Worm (Caenorhabditis elegans) whole organism, young adult: ENCODE data around the gene pph-4.2.

Source experiments
- B0261.1 ChIP-seq: sonication (generic microtip); optimal IDR thresholded peaks from 2 replicates; lab custom pipeline; 2016; ENCODE audit warnings: mild to moderate bottlenecking, missing genetic modification characterization, moderate library complexity, missing compliant biosample characterization
- B0336.3 ChIP-seq: fragments of 200-800 bp; sonication (Bioruptor generic); IDR thresholded peaks from 2 replicates; pipeline ENCODE4 v1.3.6; 2022; ENCODE audit warnings: missing genetic modification characterization, missing compliant biosample characterization
- D2030.7 ChIP-seq: fragments of 200-800 bp; sonication (Bioruptor generic); IDR thresholded peaks from 2 replicates; pipeline ENCODE4 v1.3.6; 2022; ENCODE audit warnings: missing genetic modification reagents, missing genetic modification characterization, missing compliant biosample characterization
- F49E8.2 ChIP-seq: sonication (generic microtip); optimal IDR thresholded peaks from 3 replicates; lab custom pipeline; 2017; ENCODE audit warnings: missing genetic modification characterization, mild to moderate bottlenecking, missing compliant biosample characterization, antibody characterized with exemption, moderate library complexity; ENCODE audit not compliant: insufficient read depth
- F52B5.7 ChIP-seq: sonication (generic microtip); optimal IDR thresholded peaks from 2 replicates; lab custom pipeline; 2016; ENCODE audit warnings: mild to moderate bottlenecking, missing genetic modification characterization, missing compliant biosample characterization
- F57C9.4 ChIP-seq: sonication (generic microtip); optimal IDR thresholded peaks from 2 replicates; lab custom pipeline; 2017; ENCODE audit warnings: mild to moderate bottlenecking, missing genetic modification characterization, missing compliant biosample characterization
- Y53F4B.3 ChIP-seq: fragments of 200-800 bp; sonication (Bioruptor generic); IDR thresholded peaks from 2 replicates; pipeline ENCODE4 v1.3.6; 2022; ENCODE audit warnings: missing genetic modification reagents, missing genetic modification characterization, missing compliant biosample characterization
- Y53G8AR.9 ChIP-seq: fragments of 200-800 bp; sonication (Bioruptor generic); conservative IDR thresholded peaks from 2 replicates; pipeline ENCODE4 v1.3.6; 2022; ENCODE audit warnings: missing genetic modification reagents, missing genetic modification characterization, missing compliant biosample characterization
- Y56A3A.18 ChIP-seq: fragments of 200-800 bp; sonication (Bioruptor generic); IDR thresholded peaks from 2 replicates; pipeline ENCODE4 v1.3.6; 2022; ENCODE audit warnings: missing genetic modification reagents, missing genetic modification characterization, missing compliant biosample characterization
- Y95B8A.8 ChIP-seq: fragments of 200-800 bp; sonication (Bioruptor generic); IDR thresholded peaks from 2 replicates; pipeline ENCODE4 v1.3.6; 2022; ENCODE audit warnings: missing genetic modification reagents, missing genetic modification characterization, missing compliant biosample characterization
- atf-7 ChIP-seq: sonication (generic microtip); optimal IDR thresholded peaks from 2 replicates; lab custom pipeline; 2017; ENCODE audit warnings: mild to moderate bottlenecking, missing genetic modification characterization, missing compliant biosample characterization
- attf-3 ChIP-seq: fragments of 200-800 bp; sonication (Bioruptor generic); conservative IDR thresholded peaks from 2 replicates; pipeline ENCODE4 v1.3.6; 2022; ENCODE audit warnings: missing genetic modification reagents, missing genetic modification characterization, missing compliant biosample characterization
- ceh-100 ChIP-seq: fragments of 200-800 bp; sonication (Bioruptor generic); IDR thresholded peaks from 2 replicates; pipeline ENCODE4 v1.3.6; 2022; ENCODE audit warnings: missing genetic modification reagents, missing genetic modification characterization, missing compliant biosample characterization
- ceh-79 ChIP-seq: sonication (generic microtip); optimal IDR thresholded peaks from 2 replicates; lab custom pipeline; 2017; ENCODE audit warnings: mild to moderate bottlenecking, missing genetic modification characterization, missing compliant biosample characterization
- die-1 ChIP-seq: sonication (generic microtip); optimal IDR thresholded peaks from 2 replicates; lab custom pipeline; 2016; ENCODE audit warnings: missing genotype, mild to moderate bottlenecking, missing genetic modification characterization, missing compliant biosample characterization
- dox-1 ChIP-seq: fragments of 200-800 bp; sonication (Bioruptor generic); IDR thresholded peaks from 2 replicates; pipeline ENCODE4 v1.3.6; 2022; ENCODE audit warnings: missing genetic modification reagents, missing genetic modification characterization, missing compliant biosample characterization
- egl-44 ChIP-seq: fragments of 200-800 bp; sonication (Bioruptor generic); IDR thresholded peaks from 2 replicates; pipeline ENCODE4 v1.3.6; 2022; ENCODE audit warnings: missing genetic modification reagents, missing genetic modification characterization, missing compliant biosample characterization
- ekl-4 ChIP-seq: fragments of 200-800 bp; sonication (Bioruptor generic); IDR thresholded peaks from 2 replicates; pipeline ENCODE4 v1.3.6; 2022; ENCODE audit warnings: missing genetic modification reagents, missing genetic modification characterization, missing compliant biosample characterization
- ets-4 ChIP-seq: fragments of 200-800 bp; sonication (Bioruptor generic); optimal IDR thresholded peaks from 2 replicates; lab custom pipeline; 2018; ENCODE audit warnings: mild to moderate bottlenecking, missing genetic modification characterization, missing compliant biosample characterization
- him-1 ChIP-seq: sonication (generic microtip); optimal IDR thresholded peaks from 2 replicates; lab custom pipeline; 2016; ENCODE audit warnings: missing genotype, missing genetic modification reagents, missing genetic modification characterization, missing compliant biosample characterization
- hmg-1.2 ChIP-seq: fragments of 200-800 bp; sonication (Bioruptor generic); IDR thresholded peaks from 2 replicates; pipeline ENCODE4 v1.3.6; 2022; ENCODE audit warnings: missing genetic modification reagents, missing genetic modification characterization, missing compliant biosample characterization
- hrde-1 ChIP-seq: sonication (generic microtip); optimal IDR thresholded peaks from 2 replicates; lab custom pipeline; 2016; ENCODE audit warnings: missing genetic modification characterization, mild to moderate bottlenecking, missing compliant biosample characterization, moderate library complexity, missing genotype, missing genetic modification reagents, borderline replicate concordance
- lag-1 ChIP-seq: fragments of 200-800 bp; sonication (Bioruptor generic); IDR thresholded peaks from 2 replicates; pipeline ENCODE4 v1.3.6; 2022; ENCODE audit warnings: missing genetic modification reagents, missing genetic modification characterization, missing compliant biosample characterization
- let-607 ChIP-seq, 2 experiments: fragments of 200-800 bp in 1 of 2; sonication (Bioruptor generic) in 1 of 2; sonication (generic microtip) in 1 of 2; optimal IDR thresholded peaks; 2 replicates each; lab custom pipeline; 2016 to 2018; ENCODE audit warnings: mild to moderate bottlenecking in 2 of 2, missing compliant biosample characterization in 2 of 2, missing genetic modification characterization in 2 of 2, moderate library complexity in 2 of 2, missing genotype in 1 of 2
- lin-40 ChIP-seq: sonication (generic microtip); optimal IDR thresholded peaks from 2 replicates; lab custom pipeline; 2016; ENCODE audit warnings: missing genetic modification characterization, mild to moderate bottlenecking, missing compliant biosample characterization, missing genotype, missing genetic modification reagents
- lsy-27 ChIP-seq: sonication (generic microtip); optimal IDR thresholded peaks from 2 replicates; lab custom pipeline; 2017; ENCODE audit warnings: missing genetic modification characterization, mild to moderate bottlenecking, missing compliant biosample characterization, antibody characterized with exemption, missing genotype, borderline replicate concordance; ENCODE audit not compliant: insufficient read depth
- madf-10 ChIP-seq: sonication (generic microtip); optimal IDR thresholded peaks from 2 replicates; lab custom pipeline; 2016; ENCODE audit warnings: mild to moderate bottlenecking, missing genetic modification characterization, missing compliant biosample characterization
- madf-8 ChIP-seq: fragments of 200-800 bp; sonication (Bioruptor generic); conservative IDR thresholded peaks from 2 replicates; pipeline ENCODE4 v1.3.6; 2022; ENCODE audit warnings: missing genetic modification reagents, missing genetic modification characterization, missing compliant biosample characterization
- mcd-1 ChIP-seq: fragments of 200-800 bp; sonication (Bioruptor generic); IDR thresholded peaks from 2 replicates; pipeline ENCODE4 v1.3.6; 2022; ENCODE audit warnings: missing genetic modification reagents, missing genetic modification characterization, missing compliant biosample characterization
- mel-28 ChIP-seq: sonication (generic microtip); optimal IDR thresholded peaks from 2 replicates; lab custom pipeline; 2016; ENCODE audit warnings: borderline replicate concordance, mild to moderate bottlenecking, missing genetic modification characterization, missing compliant biosample characterization
- nfya-1 ChIP-seq: sonication (generic microtip); optimal IDR thresholded peaks from 2 replicates; lab custom pipeline; 2017; ENCODE audit warnings: antibody characterized with exemption, missing compliant biosample characterization, missing genetic modification characterization, borderline replicate concordance; ENCODE audit not compliant: insufficient read depth
- nfya-2 ChIP-seq: fragments of 200-800 bp; sonication (Bioruptor generic); IDR thresholded peaks from 2 replicates; pipeline ENCODE4 v1.3.6; 2022; ENCODE audit warnings: missing genetic modification reagents, missing genetic modification characterization, missing compliant biosample characterization
- nhr-120 ChIP-seq: fragments of 200-800 bp; sonication (Bioruptor generic); IDR thresholded peaks from 2 replicates; pipeline ENCODE4 v1.3.6; 2022; ENCODE audit warnings: missing genetic modification characterization, missing compliant biosample characterization
- nhr-179 ChIP-seq: sonication (generic microtip); optimal IDR thresholded peaks from 2 replicates; lab custom pipeline; 2016; ENCODE audit warnings: mild to moderate bottlenecking, missing genetic modification characterization, missing compliant biosample characterization
- nhr-27 ChIP-seq: fragments of 200-800 bp; sonication (Bioruptor generic); optimal IDR thresholded peaks from 2 replicates; lab custom pipeline; 2018; ENCODE audit warnings: mild to moderate bottlenecking, missing genetic modification characterization, moderate library complexity, missing compliant biosample characterization
- nhr-80 ChIP-seq: sonication (generic microtip); optimal IDR thresholded peaks from 2 replicates; lab custom pipeline; 2016; ENCODE audit warnings: missing genetic modification characterization, missing compliant biosample characterization
- pbrm-1 ChIP-seq: fragments of 200-800 bp; sonication (Bioruptor generic); IDR thresholded peaks from 2 replicates; pipeline ENCODE4 v1.3.6; 2022; ENCODE audit warnings: missing genetic modification reagents, missing genetic modification characterization, missing compliant biosample characterization
- rcor-1 ChIP-seq: fragments of 200-800 bp; sonication (Bioruptor generic); IDR thresholded peaks from 2 replicates; pipeline ENCODE4 v1.3.6; 2022; ENCODE audit warnings: missing genetic modification reagents, missing genetic modification characterization, missing compliant biosample characterization
- rec-8 ChIP-seq, 2 experiments: sonication (generic microtip); optimal IDR thresholded peaks; 2 replicates each; lab custom pipeline; 2016; ENCODE audit warnings: mild to moderate bottlenecking in 2 of 2, missing genetic modification characterization in 2 of 2, missing genetic modification reagents in 2 of 2, missing genotype in 2 of 2, missing biosample characterization in 1 of 2, missing compliant biosample characterization in 1 of 2, moderate library complexity in 1 of 2
- snpc-3.4 ChIP-seq: sonication (generic microtip); optimal IDR thresholded peaks from 2 replicates; lab custom pipeline; 2017; ENCODE audit warnings: missing genetic modification characterization, mild to moderate bottlenecking, missing compliant biosample characterization, antibody characterized with exemption, moderate library complexity, missing genotype, missing genetic modification reagents
- snpc-4 ChIP-seq, 5 experiments: fragments of 150-350 bp in 1 of 5; sonication (generic microtip) in 4 of 5; optimal IDR thresholded peaks; 2 replicates each; lab custom pipeline; 2014 to 2018; ENCODE audit warnings: missing genetic modification characterization in 5 of 5, missing biosample characterization in 3 of 5, antibody characterized with exemption in 2 of 5, mild to moderate bottlenecking in 2 of 5, missing compliant biosample characterization in 2 of 5, missing genotype in 2 of 5, moderate library complexity in 2 of 5, missing genetic modification reagents in 1 of 5
- sptf-2 ChIP-seq: fragments of 200-800 bp; sonication (Bioruptor generic); optimal IDR thresholded peaks from 2 replicates; lab custom pipeline; 2018; ENCODE audit warnings: mild to moderate bottlenecking, missing genetic modification characterization, missing compliant biosample characterization
- tlf-1 ChIP-seq: fragments of 200-800 bp; sonication (Bioruptor generic); optimal IDR thresholded peaks from 2 replicates; lab custom pipeline; 2018; ENCODE audit warnings: mild to moderate bottlenecking, missing genetic modification characterization, missing compliant biosample characterization
- zfh-2 ChIP-seq: fragments of 200-800 bp; sonication (Bioruptor generic); conservative IDR thresholded peaks from 2 replicates; pipeline ENCODE4 v1.3.6; 2022; ENCODE audit warnings: missing genetic modification reagents, missing genetic modification characterization, missing compliant biosample characterization
- ztf-18 ChIP-seq: sonication (generic microtip); optimal IDR thresholded peaks from 2 replicates; lab custom pipeline; 2016; ENCODE audit warnings: missing genotype, mild to moderate bottlenecking, missing genetic modification characterization, missing compliant biosample characterization
- ztf-22 ChIP-seq: fragments of 200-800 bp; sonication (Bioruptor generic); optimal IDR thresholded peaks from 2 replicates; lab custom pipeline; 2018; ENCODE audit warnings: mild to moderate bottlenecking, missing genetic modification characterization, moderate library complexity, missing compliant biosample characterization

The pph-4.2 gene

ce11 chrIII:12351301-12351700 is 25.7 kb downstream of the pph-4.2 start, which contains the start of the genes pph-4.1 and Y75B8A.31:
TSS of gene pph-4.1 (minus strand) at chrIII:12351336.
TSS of gene Y75B8A.31 (plus strand) at chrIII:12351642.
- no peak for TF ChIP-seq egl-44 (GFP tag; lab: Robert Waterston, UW)
- no peak for TF ChIP-seq lag-1 (GFP tag; lab: Robert Waterston, UW)
- peak in 1 of 2 experiments; percentile 65 for TF ChIP-seq let-607 (tag; optimal IDR thresholded peaks at IDR 0.05; lab: Kevin White, UChicago)
- TF ChIP-seq F52B5.7 (tag; lab: Kevin White, UChicago), result no peak
- peak; percentile 93 for TF ChIP-seq dox-1 (GFP tag; lab: Robert Waterston, UW)
- peak; percentile 51; the same call in 1 of the 2 replicates for TF ChIP-seq attf-3 (GFP tag; lab: Robert Waterston, UW)
- TF ChIP-seq nhr-80 (tag; lab: Kevin White, UChicago), result peak; percentile 51
- peak; percentile 9 to 11 for TF ChIP-seq rec-8 (tag; optimal IDR thresholded peaks at IDR 0.05; lab: Kevin White, UChicago)
- TF ChIP-seq D2030.7 (GFP tag; lab: Robert Waterston, UW), result peak; percentile 66
- TF ChIP-seq snpc-4 (GFP tag; optimal IDR thresholded peaks at IDR 0.05; lab: Kevin White, UChicago), result no peak
- peak in 2 of 4 experiments; percentile 64 to 70 for TF ChIP-seq snpc-4 (tag; optimal IDR thresholded peaks at IDR 0.05; lab: Kevin White, UChicago)
- TF ChIP-seq F57C9.4 (tag; lab: Kevin White, UChicago), result no peak
- peak; percentile 98 for TF ChIP-seq mcd-1 (GFP tag; lab: Robert Waterston, UW)
- TF ChIP-seq ztf-18 (tag; lab: Kevin White, UChicago), result peak; percentile 26
- no peak for TF ChIP-seq die-1 (tag; lab: Kevin White, UChicago)
- TF ChIP-seq pbrm-1, result peak; percentile 78; the same call in 1 of the 2 replicates
- peak; percentile 70; the same call in 1 of the 2 replicates for TF ChIP-seq Y95B8A.8 (GFP tag; lab: Robert Waterston, UW)
- TF ChIP-seq zfh-2 (GFP tag; lab: Robert Waterston, UW), result no peak
- TF ChIP-seq him-1 (tag; lab: Kevin White, UChicago), result no peak
- no peak for TF ChIP-seq B0261.1 (tag; lab: Kevin White, UChicago)
- no peak for TF ChIP-seq ceh-79 (tag; lab: Kevin White, UChicago)
- TF ChIP-seq lin-40 (tag; lab: Kevin White, UChicago), result peak; percentile 79
- TF ChIP-seq B0336.3 (GFP tag; lab: Robert Waterston, UW), result 0 out of 2 replicates have a peak, but pooled peaks have one; percentile 25
- no peak for TF ChIP-seq ztf-22 (GFP tag; lab: Kevin White, UChicago)
- TF ChIP-seq hmg-1.2 (GFP tag; lab: Robert Waterston, UW), result peak; percentile 43; the same call in 1 of the 2 replicates
- TF ChIP-seq mel-28 (tag; lab: Kevin White, UChicago), result no peak
- peak; percentile 82 for TF ChIP-seq Y53G8AR.9 (GFP tag; lab: Robert Waterston, UW)
- no peak for TF ChIP-seq ets-4 (GFP tag; lab: Kevin White, UChicago)
- no peak for TF ChIP-seq Y56A3A.18 (GFP tag; lab: Robert Waterston, UW)
- peak; percentile 34 for TF ChIP-seq madf-10 (tag; lab: Kevin White, UChicago)
- TF ChIP-seq ekl-4 (GFP tag; lab: Robert Waterston, UW), result 0 out of 2 replicates have a peak, but pooled peaks have one; percentile 71
- TF ChIP-seq sptf-2, result no peak
- peak; percentile 40; the same call in 1 of the 2 replicates for TF ChIP-seq ceh-100 (GFP tag; lab: Robert Waterston, UW)
- TF ChIP-seq snpc-3.4 (tag; lab: Kevin White, UChicago), result peak; percentile 59
- TF ChIP-seq nhr-120 (GFP tag; lab: Robert Waterston, UW), result no peak
- no peak for TF ChIP-seq nfya-2 (GFP tag; lab: Robert Waterston, UW)
- TF ChIP-seq rcor-1 (GFP tag; lab: Robert Waterston, UW), result peak; percentile 76
- TF ChIP-seq Y53F4B.3, result no peak
- no peak for TF ChIP-seq F49E8.2 (tag; lab: Kevin White, UChicago)
- no peak for TF ChIP-seq hrde-1 (tag; lab: Kevin White, UChicago)
- TF ChIP-seq nhr-27 (tag; lab: Kevin White, UChicago), result no peak
- TF ChIP-seq nfya-1, result no peak
- TF ChIP-seq atf-7 (tag; lab: Kevin White, UChicago), result no peak
- TF ChIP-seq nhr-179 (tag; lab: Kevin White, UChicago), result no peak
- peak; percentile 41; the same call in 1 of the 2 replicates for TF ChIP-seq madf-8 (GFP tag; lab: Robert Waterston, UW)
- TF ChIP-seq tlf-1 (GFP tag; lab: Kevin White, UChicago), result peak; percentile 58
- no peak for TF ChIP-seq lsy-27
